Fruit fly (Drosophila melanogaster) whole organism, pupa: Measurements from ENCODE around the gene CG14397.

ENCODE experiments used
- CG12605 ChIP-seq: fragments of 200-800 bp; sonication (Bioruptor generic); IDR thresholded peaks from 2 replicates; pipeline ENCODE4 v1.3.6; 2022; ENCODE audit warnings: missing biosample characterization, missing genetic modification characterization
- CG32121 ChIP-seq: fragments of 200-800 bp; sonication (Bioruptor generic); IDR thresholded peaks from 2 replicates; pipeline ENCODE4 v1.3.6; 2022; ENCODE audit warnings: missing biosample characterization, missing genetic modification characterization
- CG34367 ChIP-seq: fragments of 200-800 bp; sonication (Bioruptor generic); optimal IDR thresholded peaks from 2 replicates; lab custom pipeline; 2018; ENCODE audit warnings: missing biosample characterization, mild to moderate bottlenecking, missing genetic modification characterization
- CG8301 ChIP-seq: fragments of 200-800 bp; sonication (Bioruptor generic); optimal IDR thresholded peaks from 2 replicates; lab custom pipeline; 2018; ENCODE audit warnings: missing biosample characterization, mild to moderate bottlenecking, missing genetic modification characterization
- CG9948 ChIP-seq: fragments of 200-800 bp; sonication (Bioruptor generic); optimal IDR thresholded peaks from 2 replicates; lab custom pipeline; 2018; ENCODE audit warnings: missing biosample characterization, mild to moderate bottlenecking, missing genetic modification characterization, moderate library complexity
- Ets98B ChIP-seq: fragments of 200-800 bp; sonication (Bioruptor generic); IDR thresholded peaks from 2 replicates; pipeline ENCODE4 v1.3.6; 2022; ENCODE audit warnings: missing biosample characterization, missing genetic modification characterization
- Pif1B ChIP-seq: fragments of 200-800 bp; sonication (Bioruptor generic); optimal IDR thresholded peaks from 3 replicates; lab custom pipeline; 2016; ENCODE audit warnings: missing biosample characterization, missing genetic modification characterization

- TF ChIP-seq Ets98B (GFP tag; lab: Robert Waterston, UW): no peak
- no peak for TF ChIP-seq CG32121 (GFP tag; lab: Robert Waterston, UW)
- no peak for TF ChIP-seq CG34367 (tag; lab: Kevin White, UChicago)
- TF ChIP-seq CG12605 (GFP tag; lab: Robert Waterston, UW): no peak
- no peak for TF ChIP-seq CG8301 (tag; lab: Kevin White, UChicago)
- no peak for TF ChIP-seq CG9948
- TF ChIP-seq Pif1B: no peak
These were observed 37.4 kb upstream of the CG14397 start for dm6 chr2L:21053623-21054022.
